Fruit fly (Drosophila melanogaster) whole organism, embryonic: ENCODE data around the gene lobo.

ENCODE experiments used
- B-H1 ChIP-seq: fragments of 200-800 bp; sonication (Bioruptor generic); IDR thresholded peaks from 3 replicates; pipeline ENCODE4 v1.3.6; 2022; ENCODE audit warnings: missing biosample characterization, missing genetic modification characterization
- Blimp-1 ChIP-seq: fragments of 200-800 bp; sonication (Bioruptor generic); optimal IDR thresholded peaks from 3 replicates; lab custom pipeline; 2018; ENCODE audit warnings: missing biosample characterization, missing genetic modification characterization, mild to moderate bottlenecking, moderate library complexity, missing genetic modification reagents
- CG10979 ChIP-seq: fragments of 200-800 bp; sonication (Bioruptor generic); optimal IDR thresholded peaks from 2 replicates; lab custom pipeline; 2018; ENCODE audit warnings: missing biosample characterization, mild to moderate bottlenecking, missing genetic modification characterization, moderate library complexity
- CG11247 ChIP-seq: fragments of 200-800 bp; sonication (Bioruptor generic); IDR thresholded peaks from 2 replicates; pipeline ENCODE4 v1.3.6; 2022; ENCODE audit warnings: missing biosample characterization, missing genetic modification characterization
- CG13424 ChIP-seq: fragments of 200-800 bp; sonication (Bioruptor generic); optimal IDR thresholded peaks from 2 replicates; lab custom pipeline; 2019; ENCODE audit warnings: missing biosample characterization, mild to moderate bottlenecking, missing genetic modification characterization, moderate library complexity
- CG14050 ChIP-seq: fragments of 200-800 bp; sonication (Bioruptor generic); IDR thresholded peaks from 3 replicates; pipeline ENCODE4 v1.3.6; 2022; ENCODE audit warnings: missing biosample characterization, missing genetic modification characterization
- CG14441 ChIP-seq: fragments of 200-800 bp; sonication (Bioruptor generic); IDR thresholded peaks from 2 replicates; pipeline ENCODE4 v1.3.6; 2022; ENCODE audit warnings: missing biosample characterization, missing genetic modification characterization
- CG15696 ChIP-seq: fragments of 200-800 bp; sonication (Bioruptor generic); optimal IDR thresholded peaks from 2 replicates; lab custom pipeline; 2019; ENCODE audit warnings: missing biosample characterization, mild to moderate bottlenecking, missing genetic modification characterization, moderate library complexity
- CG1603 ChIP-seq: fragments of 200-800 bp; sonication (Bioruptor generic); optimal IDR thresholded peaks from 2 replicates; lab custom pipeline; 2019; ENCODE audit warnings: missing biosample characterization, mild to moderate bottlenecking, missing genetic modification characterization, moderate library complexity
- CG17385 ChIP-seq: fragments of 200-800 bp; sonication (Bioruptor generic); optimal IDR thresholded peaks from 3 replicates; lab custom pipeline; 2018; ENCODE audit warnings: missing biosample characterization, mild to moderate bottlenecking, missing genetic modification characterization
- CG18011 ChIP-seq: fragments of 200-800 bp; sonication (Bioruptor generic); optimal IDR thresholded peaks from 2 replicates; lab custom pipeline; 2017; ENCODE audit warnings: missing biosample characterization, missing genetic modification characterization, mild to moderate bottlenecking, moderate library complexity, missing genotype
- CG18262 ChIP-seq: fragments of 200-800 bp; optimal IDR thresholded peaks from 3 replicates; lab custom pipeline; 2019; ENCODE audit warnings: missing biosample characterization, mild to moderate bottlenecking, missing genetic modification characterization, moderate library complexity
- CG18619 ChIP-seq: fragments of 200-800 bp; sonication (Bioruptor generic); optimal IDR thresholded peaks from 3 replicates; lab custom pipeline; 2017; ENCODE audit warnings: missing biosample characterization, mild to moderate bottlenecking, missing genetic modification characterization
- CG2678 ChIP-seq: fragments of 200-800 bp; sonication (Bioruptor generic); optimal IDR thresholded peaks from 3 replicates; lab custom pipeline; 2019; ENCODE audit warnings: missing biosample characterization, mild to moderate bottlenecking, missing genetic modification characterization, moderate library complexity
- CG3281 ChIP-seq: fragments of 200-800 bp; sonication (Bioruptor generic); optimal IDR thresholded peaks from 3 replicates; lab custom pipeline; 2017; ENCODE audit warnings: missing biosample characterization, mild to moderate bottlenecking, missing genetic modification characterization
- CG4854 ChIP-seq: fragments of 200-800 bp; sonication (Bioruptor generic); optimal IDR thresholded peaks from 2 replicates; lab custom pipeline; 2016; ENCODE audit warnings: missing biosample characterization, missing genetic modification characterization, inconsistent platforms
- CG5180 ChIP-seq: fragments of 200-800 bp; sonication (Bioruptor generic); optimal IDR thresholded peaks from 3 replicates; lab custom pipeline; 2017; ENCODE audit warnings: missing biosample characterization, missing genetic modification characterization, mild to moderate bottlenecking, moderate library complexity, missing genetic modification reagents
- CG5953 ChIP-seq: fragments of 200-800 bp; sonication (Bioruptor generic); IDR thresholded peaks from 2 replicates; pipeline ENCODE4 v1.3.6; 2022; ENCODE audit warnings: missing biosample characterization, missing genetic modification characterization
- CG6272 ChIP-seq: fragments of 200-800 bp; sonication (Bioruptor generic); IDR thresholded peaks from 2 replicates; pipeline ENCODE4 v1.3.6; 2022; ENCODE audit warnings: missing biosample characterization, missing genetic modification characterization
- CG7963 ChIP-seq: fragments of 200-800 bp; sonication (Bioruptor generic); IDR thresholded peaks from 3 replicates; pipeline ENCODE4 v1.3.6; 2022; ENCODE audit warnings: missing biosample characterization, missing genetic modification characterization; ENCODE audit not compliant: partially characterized antibody
- CG8290 ChIP-seq, 3 experiments: fragments of 200-800 bp; sonication (Bioruptor generic); optimal IDR thresholded peaks; 2 replicates each; lab custom pipeline; 2016 to 2019; ENCODE audit warnings: missing biosample characterization in 3 of 3, missing genetic modification characterization in 3 of 3, mild to moderate bottlenecking in 2 of 3, moderate library complexity in 1 of 3
- CG9876 ChIP-seq: fragments of 200-800 bp; sonication (Bioruptor generic); optimal IDR thresholded peaks from 2 replicates; lab custom pipeline; 2016; ENCODE audit warnings: missing biosample characterization, missing genetic modification characterization
- CkIIα-i1 ChIP-seq: fragments of 200-800 bp; sonication (Bioruptor generic); IDR thresholded peaks from 2 replicates; pipeline ENCODE4 v1.3.6; 2022; ENCODE audit warnings: missing biosample characterization, missing genetic modification characterization
- Dbx ChIP-seq: fragments of 200-800 bp; sonication (Bioruptor generic); IDR thresholded peaks from 3 replicates; pipeline ENCODE4 v1.3.6; 2022; ENCODE audit warnings: missing biosample characterization, missing genetic modification characterization
- Doc3 ChIP-seq: fragments of 200-800 bp; sonication (Bioruptor generic); IDR thresholded peaks from 3 replicates; pipeline ENCODE4 v1.3.6; 2022; ENCODE audit warnings: missing biosample characterization, missing genetic modification characterization; ENCODE audit not compliant: partially characterized antibody
- Dp ChIP-seq: fragments of 200-800 bp; sonication (Bioruptor generic); optimal IDR thresholded peaks from 2 replicates; lab custom pipeline; 2018; ENCODE audit warnings: missing biosample characterization, mild to moderate bottlenecking, missing genetic modification characterization, moderate library complexity
- Eip74EF ChIP-seq, 2 experiments: fragments of 200-800 bp in 1 of 2; fragments of >200 bp in 1 of 2; sonication (Bioruptor generic) in 1 of 2; optimal IDR thresholded peaks; 2 replicates each; lab custom pipeline; 2017 to 2019; ENCODE audit warnings: missing biosample characterization in 2 of 2, missing genetic modification characterization in 2 of 2, mild to moderate bottlenecking in 1 of 2, moderate library complexity in 1 of 2
- HLH54F ChIP-seq: fragments of 200-800 bp; sonication (Bioruptor generic); optimal IDR thresholded peaks from 3 replicates; lab custom pipeline; 2016; ENCODE audit warnings: missing biosample characterization, missing genetic modification characterization
- MBD-R2 ChIP-seq: fragments of 200-800 bp; sonication (Bioruptor generic); IDR thresholded peaks from 2 replicates; pipeline ENCODE4 v1.3.6; 2022; ENCODE audit warnings: missing biosample characterization, missing genetic modification characterization
- MESR4 ChIP-seq: fragments of 200-800 bp; sonication (Bioruptor generic); optimal IDR thresholded peaks from 2 replicates; lab custom pipeline; 2018; ENCODE audit warnings: missing biosample characterization, mild to moderate bottlenecking, missing genetic modification characterization, moderate library complexity
- Oli ChIP-seq: fragments of 200-800 bp; sonication (Bioruptor generic); optimal IDR thresholded peaks from 2 replicates; lab custom pipeline; 2018; ENCODE audit warnings: missing biosample characterization, mild to moderate bottlenecking, missing genetic modification characterization, moderate library complexity
- Ravus ChIP-seq: fragments of 200-800 bp; sonication (Bioruptor generic); IDR thresholded peaks from 2 replicates; pipeline ENCODE4 v1.3.6; 2022; ENCODE audit warnings: missing biosample characterization, missing genetic modification characterization
- Side ChIP-seq: fragments of 200-800 bp; sonication (Bioruptor generic); optimal IDR thresholded peaks from 2 replicates; lab custom pipeline; 2016; ENCODE audit warnings: missing biosample characterization, missing genetic modification characterization
- Sox100B ChIP-seq: fragments of 200-800 bp; sonication (Bioruptor generic); optimal IDR thresholded peaks from 3 replicates; lab custom pipeline; 2018; ENCODE audit warnings: missing biosample characterization, mild to moderate bottlenecking, missing genetic modification characterization
- Trl ChIP-seq, 3 experiments: fragments of >200 bp in 2 of 3; fragments of 200-800 bp in 1 of 3; sonication (Bioruptor generic) in 1 of 3; optimal IDR thresholded peaks; 2 replicates in 1 of 3; 3 replicates in 2 of 3; lab custom pipeline; 2016 to 2017; ENCODE audit warnings: missing biosample characterization in 1 of 3, missing genetic modification characterization in 1 of 3
- bigmax ChIP-seq: fragments of 200-800 bp; sonication (Bioruptor generic); optimal IDR thresholded peaks from 2 replicates; lab custom pipeline; 2018; ENCODE audit warnings: missing biosample characterization, mild to moderate bottlenecking, missing genetic modification characterization
- bowl ChIP-seq: fragments of 200-800 bp; sonication (Bioruptor generic); IDR thresholded peaks from 2 replicates; pipeline ENCODE4 v1.3.6; 2022; ENCODE audit warnings: missing biosample characterization, missing genetic modification characterization
- chinmo ChIP-seq: fragments of 200-800 bp; sonication (Bioruptor generic); IDR thresholded peaks from 4 replicates; pipeline ENCODE4 v1.3.6; 2022; ENCODE audit warnings: missing biosample characterization, missing genetic modification characterization; ENCODE audit not compliant: partially characterized antibody
- disco-r ChIP-seq: fragments of 200-800 bp; sonication (Bioruptor generic); optimal IDR thresholded peaks from 2 replicates; lab custom pipeline; 2016; ENCODE audit warnings: missing biosample characterization, missing genetic modification characterization
- en ChIP-seq: fragments of 200-800 bp; sonication (Bioruptor generic); optimal IDR thresholded peaks from 2 replicates; lab custom pipeline; 2016; ENCODE audit warnings: missing biosample characterization, missing genetic modification characterization
- kah ChIP-seq: fragments of 200-800 bp; sonication (Bioruptor generic); optimal IDR thresholded peaks from 2 replicates; lab custom pipeline; 2018; ENCODE audit warnings: missing biosample characterization, mild to moderate bottlenecking, missing genetic modification characterization
- ken ChIP-seq: fragments of 200-800 bp; sonication (Bioruptor generic); IDR thresholded peaks from 3 replicates; pipeline ENCODE4 v1.3.6; 2022; ENCODE audit warnings: missing biosample characterization, missing genetic modification characterization
- repo ChIP-seq: fragments of 200-800 bp; sonication (Bioruptor generic); optimal IDR thresholded peaks from 2 replicates; lab custom pipeline; 2016; ENCODE audit warnings: missing biosample characterization, missing genetic modification characterization
- stc ChIP-seq: fragments of 200-800 bp; sonication (Bioruptor generic); IDR thresholded peaks from 2 replicates; pipeline ENCODE4 v1.3.6; 2022; ENCODE audit warnings: missing biosample characterization, missing genetic modification characterization
- tin ChIP-seq: fragments of 200-800 bp; sonication (Bioruptor generic); optimal IDR thresholded peaks from 3 replicates; lab custom pipeline; 2016; ENCODE audit warnings: missing biosample characterization, missing genetic modification characterization
- ttk ChIP-seq: fragments of 200-800 bp; sonication (Bioruptor generic); IDR thresholded peaks from 2 replicates; pipeline ENCODE4 v2.1.2; 2022; ENCODE audit warnings: missing biosample characterization, missing genetic modification characterization
- unpg ChIP-seq: fragments of 200-800 bp; sonication (Bioruptor generic); optimal IDR thresholded peaks from 3 replicates; lab custom pipeline; 2018; ENCODE audit warnings: missing biosample characterization, mild to moderate bottlenecking, missing genetic modification characterization, moderate library complexity
- vnd ChIP-seq: fragments of 200-800 bp; sonication (Bioruptor generic); IDR thresholded peaks from 3 replicates; pipeline ENCODE4 v1.3.6; 2022; ENCODE audit warnings: missing biosample characterization, missing genetic modification characterization; ENCODE audit not compliant: partially characterized antibody

Gene lobo

DNA sequence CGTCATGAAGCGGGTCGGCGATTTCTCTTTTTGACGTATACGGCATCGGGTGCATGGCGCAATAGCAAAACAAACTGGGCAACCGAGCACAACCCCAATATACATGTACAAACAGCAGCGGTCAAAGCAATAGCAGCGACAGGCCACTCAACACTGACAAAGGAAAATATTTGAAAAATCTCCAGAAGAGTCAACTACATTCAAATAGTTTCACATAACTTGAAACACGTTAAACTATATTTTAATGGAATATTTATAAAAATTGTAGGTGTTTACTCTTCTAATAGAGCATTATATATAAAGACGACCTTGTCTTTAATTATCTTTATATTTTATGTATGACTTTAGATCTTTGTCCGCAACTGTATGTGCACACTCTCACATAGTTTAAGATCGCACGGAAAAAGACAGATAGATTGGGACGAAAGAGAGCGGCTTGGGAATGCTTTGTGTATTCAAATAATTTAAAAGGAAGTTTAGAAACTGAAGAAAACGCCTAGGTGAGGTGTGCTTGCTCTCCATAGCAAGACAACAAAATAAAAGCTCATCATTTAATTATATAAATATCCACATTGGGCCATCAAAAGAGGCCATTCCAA lies 13.9 kb upstream of the lobo start (continued):
- TF ChIP-seq CG6272 (no peak), CG14050 (GFP tag; lab: Robert Waterston, UW) (peak; percentile 60), Dp (GFP tag; lab: Kevin White, UChicago) (no peak), ken (GFP tag; lab: Robert Waterston, UW) (peak; percentile 66; the same call in 2 of the 3 replicates), CG11247 (GFP tag; lab: Robert Waterston, UW) (no peak), ttk (GFP tag; lab: Robert Waterston, UW) (peak; percentile 67), CkIIα-i1 (no peak), CG8290 (GFP tag; optimal IDR thresholded peaks at IDR 0.05; lab: Kevin White, UChicago) (peak; percentile 26), CG8290 (tag; optimal IDR thresholded peaks at IDR 0.05; lab: Kevin White, UChicago) (peak in 1 of 2 experiments; percentile 39), CG5180 (GFP tag; lab: Kevin White, UChicago) (peak; percentile 63), CG18619 (GFP tag; lab: Kevin White, UChicago) (peak; percentile 75), CG4854 (GFP tag; lab: Kevin White, UChicago) (peak; percentile 24), CG17385 (GFP tag; lab: Kevin White, UChicago) (peak; percentile 76), disco-r (GFP tag; lab: Kevin White, UChicago) (no peak), Doc3 (GFP tag; lab: Robert Waterston, UW) (no peak), CG10979 (tag; lab: Kevin White, UChicago) (peak; percentile 80), en (GFP tag; lab: Kevin White, UChicago) (no peak), CG15696 (tag; lab: Kevin White, UChicago) (peak; percentile 64), repo (GFP tag; lab: Kevin White, UChicago) (no peak), bowl (GFP tag; lab: Robert Waterston, UW) (no peak), Eip74EF (GFP tag; optimal IDR thresholded peaks at IDR 0.05; lab: Kevin White, UChicago) (peak in 1 of 2 experiments; percentile 73), Dbx (GFP tag; lab: Robert Waterston, UW) (0 out of 3 replicates have a peak, but pooled peaks have one; percentile 10), Side (peak; percentile 33), MBD-R2 (GFP tag; lab: Robert Waterston, UW) (0 out of 2 replicates have a peak, but pooled peaks have one; percentile 14), tin (GFP tag; lab: Kevin White, UChicago) (peak; percentile 65), Sox100B (peak; percentile 83), bigmax (GFP tag; lab: Kevin White, UChicago) (no peak), CG1603 (tag; lab: Kevin White, UChicago) (peak; percentile 61), CG3281 (peak; percentile 75), MESR4 (GFP tag; lab: Kevin White, UChicago) (no peak), Oli (tag; lab: Kevin White, UChicago) (peak; percentile 86), Ravus (no peak; the same call in 1 of the 2 replicates), CG2678 (tag; lab: Kevin White, UChicago) (peak; percentile 84), CG7963 (no peak), stc (GFP tag; lab: Robert Waterston, UW) (peak; percentile 83), HLH54F (GFP tag; lab: Kevin White, UChicago) (peak; percentile 39), kah (GFP tag; lab: Kevin White, UChicago) (peak; percentile 42), chinmo (GFP tag; lab: Robert Waterston, UW) (no peak), Blimp-1 (GFP tag; lab: Kevin White, UChicago) (peak; percentile 78), CG18011 (GFP tag; lab: Kevin White, UChicago) (peak; percentile 7), unpg (GFP tag; lab: Kevin White, UChicago) (peak; percentile 86), vnd (GFP tag; lab: Robert Waterston, UW) (no peak), CG9876 (no peak), Trl (optimal IDR thresholded peaks at IDR 0.05; lab: Kevin White, UChicago) (no peak), Trl (GFP tag; optimal IDR thresholded peaks at IDR 0.05; lab: Kevin White, UChicago) (peak; percentile 21), CG18262 (tag; lab: Kevin White, UChicago) (peak; percentile 85), B-H1 (peak; percentile 56), CG5953 (GFP tag; lab: Robert Waterston, UW) (no peak), CG13424 (tag; lab: Kevin White, UChicago) (peak; percentile 85), CG14441 (GFP tag; lab: Robert Waterston, UW) (peak; percentile 68)
